Fruit fly (Drosophila melanogaster) whole organism, embryonic: ENCODE results near the gene pkaap.

Source experiments
- Antp ChIP-seq: fragments of 200-800 bp; sonication (Bioruptor generic); optimal IDR thresholded peaks from 3 replicates; lab custom pipeline; 2016; ENCODE audit warnings: missing biosample characterization, missing genetic modification characterization
- Bgb ChIP-seq: fragments of 200-800 bp; sonication (Bioruptor generic); IDR thresholded peaks from 2 replicates; pipeline ENCODE4 v1.3.6; 2022; ENCODE audit warnings: missing biosample characterization, missing genetic modification characterization; ENCODE audit not compliant: partially characterized antibody
- BtbVII ChIP-seq: fragments of 200-800 bp; sonication (Bioruptor generic); optimal IDR thresholded peaks from 3 replicates; lab custom pipeline; 2017; ENCODE audit warnings: missing biosample characterization, mild to moderate bottlenecking, missing genetic modification characterization
- CG1024 ChIP-seq: fragments of 200-800 bp; sonication (Bioruptor generic); IDR thresholded peaks from 2 replicates; pipeline ENCODE4 v1.3.6; 2022; ENCODE audit warnings: missing biosample characterization, missing genetic modification characterization
- CG10543 ChIP-seq: fragments of 200-800 bp; sonication (Bioruptor generic); optimal IDR thresholded peaks from 3 replicates; lab custom pipeline; 2017; ENCODE audit warnings: missing biosample characterization, mild to moderate bottlenecking, missing genetic modification characterization, moderate library complexity
- CG12391 ChIP-seq: fragments of 200-800 bp; sonication (Bioruptor generic); optimal IDR thresholded peaks from 3 replicates; lab custom pipeline; 2018; ENCODE audit warnings: missing biosample characterization, mild to moderate bottlenecking, missing genetic modification characterization, moderate library complexity
- CG13775 ChIP-seq: fragments of 200-800 bp; sonication (Bioruptor generic); optimal IDR thresholded peaks from 3 replicates; lab custom pipeline; 2017; ENCODE audit warnings: missing biosample characterization, mild to moderate bottlenecking, missing genetic modification characterization
- CG17328 ChIP-seq: fragments of 200-800 bp; sonication (Bioruptor generic); IDR thresholded peaks from 2 replicates; pipeline ENCODE4 v1.3.6; 2022; ENCODE audit warnings: missing biosample characterization, missing genetic modification characterization
- CG18619 ChIP-seq: fragments of 200-800 bp; sonication (Bioruptor generic); optimal IDR thresholded peaks from 3 replicates; lab custom pipeline; 2017; ENCODE audit warnings: missing biosample characterization, mild to moderate bottlenecking, missing genetic modification characterization
- CG2199 ChIP-seq: fragments of 200-800 bp; sonication (Bioruptor generic); IDR thresholded peaks from 3 replicates; pipeline ENCODE4 v1.3.6; 2022; ENCODE audit warnings: missing biosample characterization, missing genetic modification characterization
- CG31388 ChIP-seq: fragments of 200-800 bp; sonication (Bioruptor generic); optimal IDR thresholded peaks from 2 replicates; lab custom pipeline; 2016; ENCODE audit warnings: missing biosample characterization, missing genetic modification characterization
- CG33557 ChIP-seq: fragments of 200-800 bp; sonication (Bioruptor generic); optimal IDR thresholded peaks from 2 replicates; lab custom pipeline; 2019; ENCODE audit warnings: missing biosample characterization, mild to moderate bottlenecking, missing genetic modification characterization, moderate library complexity
- CG4617 ChIP-seq: fragments of 200-800 bp; sonication (Bioruptor generic); optimal IDR thresholded peaks from 3 replicates; lab custom pipeline; 2016; ENCODE audit warnings: missing biosample characterization, missing genetic modification characterization, borderline replicate concordance
- CG6272 ChIP-seq: fragments of 200-800 bp; sonication (Bioruptor generic); IDR thresholded peaks from 2 replicates; pipeline ENCODE4 v1.3.6; 2022; ENCODE audit warnings: missing biosample characterization, missing genetic modification characterization
- CG7556 ChIP-seq: fragments of 200-800 bp; sonication (Bioruptor generic); optimal IDR thresholded peaks from 2 replicates; lab custom pipeline; 2017; ENCODE audit warnings: missing biosample characterization, mild to moderate bottlenecking, missing genetic modification characterization
- CG8359 ChIP-seq: fragments of 200-800 bp; sonication (Bioruptor generic); optimal IDR thresholded peaks from 2 replicates; lab custom pipeline; 2017; ENCODE audit warnings: missing biosample characterization, mild to moderate bottlenecking, missing genetic modification characterization, borderline replicate concordance
- CrebB ChIP-seq: fragments of 200-800 bp; sonication (Bioruptor generic); optimal IDR thresholded peaks from 3 replicates; lab custom pipeline; 2018; ENCODE audit warnings: missing biosample characterization, mild to moderate bottlenecking, missing genetic modification characterization
- Dbx ChIP-seq: fragments of 200-800 bp; sonication (Bioruptor generic); IDR thresholded peaks from 3 replicates; pipeline ENCODE4 v1.3.6; 2022; ENCODE audit warnings: missing biosample characterization, missing genetic modification characterization
- Dek ChIP-seq: fragments of 200-800 bp; sonication (Bioruptor generic); optimal IDR thresholded peaks from 3 replicates; lab custom pipeline; 2019; ENCODE audit warnings: missing biosample characterization, mild to moderate bottlenecking, missing genetic modification characterization, moderate library complexity
- Doc2 ChIP-seq: fragments of 200-800 bp; sonication (Bioruptor generic); IDR thresholded peaks from 2 replicates; pipeline ENCODE4 v1.3.6; 2022; ENCODE audit warnings: missing biosample characterization, missing genetic modification characterization
- Elba2 ChIP-seq: fragments of 200-800 bp; sonication (Bioruptor generic); optimal IDR thresholded peaks from 3 replicates; lab custom pipeline; 2016; ENCODE audit warnings: missing biosample characterization, missing genetic modification characterization
- Ets97D ChIP-seq: fragments of 200-800 bp; sonication (Bioruptor generic); optimal IDR thresholded peaks from 3 replicates; lab custom pipeline; 2016; ENCODE audit warnings: missing biosample characterization, missing genetic modification characterization
- Fer1 ChIP-seq: fragments of 200-800 bp; sonication (Bioruptor generic); optimal IDR thresholded peaks from 2 replicates; lab custom pipeline; 2017; ENCODE audit warnings: missing biosample characterization, mild to moderate bottlenecking, missing genetic modification characterization
- H2.0 ChIP-seq: fragments of 200-800 bp; sonication (Bioruptor generic); IDR thresholded peaks from 2 replicates; pipeline ENCODE4 v1.3.6; 2022; ENCODE audit warnings: missing biosample characterization, missing genetic modification characterization
- HLH4C ChIP-seq: fragments of 200-800 bp; sonication (Bioruptor generic); IDR thresholded peaks from 3 replicates; pipeline ENCODE4 v1.3.6; 2022; ENCODE audit warnings: missing biosample characterization, missing genetic modification characterization; ENCODE audit not compliant: partially characterized antibody
- Hmx ChIP-seq: fragments of 200-800 bp; sonication (Bioruptor generic); optimal IDR thresholded peaks from 2 replicates; lab custom pipeline; 2016; ENCODE audit warnings: missing biosample characterization, missing genetic modification characterization
- Hr3 ChIP-seq: fragments of 200-800 bp; sonication (Bioruptor generic); optimal IDR thresholded peaks from 3 replicates; lab custom pipeline; 2016; ENCODE audit warnings: missing biosample characterization, missing genetic modification characterization
- Lim3 ChIP-seq: fragments of 200-800 bp; sonication (Bioruptor generic); IDR thresholded peaks from 2 replicates; pipeline ENCODE4 v1.3.6; 2022; ENCODE audit warnings: missing biosample characterization, missing genetic modification characterization
- MTF-1 ChIP-seq: fragments of 200-800 bp; sonication (Bioruptor generic); optimal IDR thresholded peaks from 2 replicates; lab custom pipeline; 2018; ENCODE audit warnings: missing biosample characterization, mild to moderate bottlenecking, missing genetic modification characterization, borderline replicate concordance
- Myb ChIP-seq: fragments of 200-800 bp; sonication (Bioruptor generic); optimal IDR thresholded peaks from 2 replicates; lab custom pipeline; 2016; ENCODE audit warnings: missing biosample characterization, missing genetic modification characterization
- NK7.1 ChIP-seq: fragments of 200-800 bp; sonication (Bioruptor generic); optimal IDR thresholded peaks from 3 replicates; lab custom pipeline; 2016; ENCODE audit warnings: missing biosample characterization, missing genetic modification characterization
- NfI ChIP-seq: fragments of 200-800 bp; sonication (Bioruptor generic); optimal IDR thresholded peaks from 3 replicates; lab custom pipeline; 2018; ENCODE audit warnings: missing biosample characterization, mild to moderate bottlenecking, missing genetic modification characterization, moderate library complexity
- Side ChIP-seq: fragments of 200-800 bp; sonication (Bioruptor generic); optimal IDR thresholded peaks from 2 replicates; lab custom pipeline; 2016; ENCODE audit warnings: missing biosample characterization, missing genetic modification characterization
- Tbp ChIP-seq: fragments of >200 bp; optimal IDR thresholded peaks from 2 replicates; lab custom pipeline; 2018; ENCODE audit warnings: missing biosample characterization, missing genetic modification characterization
- amos ChIP-seq: fragments of 200-800 bp; sonication (Bioruptor generic); IDR thresholded peaks from 2 replicates; pipeline ENCODE4 v1.3.6; 2022; ENCODE audit warnings: missing biosample characterization, missing genetic modification characterization; ENCODE audit not compliant: partially characterized antibody
- br ChIP-seq: fragments of >200 bp; optimal IDR thresholded peaks from 2 replicates; lab custom pipeline; 2017
- chn ChIP-seq: fragments of 200-800 bp; sonication (Bioruptor generic); optimal IDR thresholded peaks from 2 replicates; lab custom pipeline; 2016; ENCODE audit warnings: missing biosample characterization, missing genetic modification characterization
- en ChIP-seq: fragments of 200-800 bp; sonication (Bioruptor generic); optimal IDR thresholded peaks from 2 replicates; lab custom pipeline; 2016; ENCODE audit warnings: missing biosample characterization, missing genetic modification characterization
- eve ChIP-seq, 2 experiments: fragments of >200 bp; optimal IDR thresholded peaks; 2 replicates each; lab custom pipeline; 2017; ENCODE audit warnings: missing biosample characterization in 2 of 2, missing genetic modification characterization in 2 of 2
- gcm2 ChIP-seq: fragments of 200-800 bp; sonication (Bioruptor generic); optimal IDR thresholded peaks from 2 replicates; lab custom pipeline; 2016; ENCODE audit warnings: missing biosample characterization, missing genetic modification characterization
- gro ChIP-seq: fragments of 200-800 bp; sonication (Bioruptor generic); optimal IDR thresholded peaks from 2 replicates; lab custom pipeline; 2016; ENCODE audit warnings: missing biosample characterization, missing genetic modification characterization
- h ChIP-seq: fragments of >200 bp; optimal IDR thresholded peaks from 2 replicates; lab custom pipeline; 2017
- inv ChIP-seq: fragments of 200-800 bp; sonication (Bioruptor generic); IDR thresholded peaks from 2 replicates; pipeline ENCODE4 v1.3.6; 2022; ENCODE audit warnings: missing biosample characterization, missing genetic modification characterization; ENCODE audit not compliant: partially characterized antibody
- kah ChIP-seq: fragments of 200-800 bp; sonication (Bioruptor generic); optimal IDR thresholded peaks from 2 replicates; lab custom pipeline; 2018; ENCODE audit warnings: missing biosample characterization, mild to moderate bottlenecking, missing genetic modification characterization
- lilli ChIP-seq: fragments of 200-800 bp; sonication (Bioruptor generic); optimal IDR thresholded peaks from 3 replicates; lab custom pipeline; 2016; ENCODE audit warnings: missing biosample characterization, missing genetic modification characterization
- mld ChIP-seq: fragments of 200-800 bp; sonication (Bioruptor generic); IDR thresholded peaks from 3 replicates; pipeline ENCODE4 v1.3.6; 2022; ENCODE audit warnings: missing biosample characterization, missing genetic modification characterization; ENCODE audit not compliant: partially characterized antibody
- nom ChIP-seq: fragments of 200-800 bp; sonication (Bioruptor generic); optimal IDR thresholded peaks from 2 replicates; lab custom pipeline; 2017; ENCODE audit warnings: missing biosample characterization, missing genetic modification characterization, mild to moderate bottlenecking, moderate library complexity, missing genetic modification reagents
- scrt ChIP-seq: fragments of 200-800 bp; sonication (Bioruptor generic); optimal IDR thresholded peaks from 2 replicates; lab custom pipeline; 2018; ENCODE audit warnings: missing biosample characterization, mild to moderate bottlenecking, missing genetic modification characterization, moderate library complexity
- seq ChIP-seq: fragments of 200-800 bp; sonication (Bioruptor generic); IDR thresholded peaks from 2 replicates; pipeline ENCODE4 v1.3.6; 2022; ENCODE audit warnings: missing biosample characterization, missing genetic modification characterization
- stwl ChIP-seq: fragments of 200-800 bp; sonication (Bioruptor generic); optimal IDR thresholded peaks from 3 replicates; lab custom pipeline; 2018; ENCODE audit warnings: missing biosample characterization, mild to moderate bottlenecking, missing genetic modification characterization, moderate library complexity
- tgo ChIP-seq: fragments of 200-800 bp; sonication (Bioruptor generic); IDR thresholded peaks from 3 replicates; pipeline ENCODE4 v1.3.6; 2022; ENCODE audit warnings: missing biosample characterization, missing genetic modification characterization
- ttk ChIP-seq: fragments of 200-800 bp; sonication (Bioruptor generic); IDR thresholded peaks from 2 replicates; pipeline ENCODE4 v2.1.2; 2022; ENCODE audit warnings: missing biosample characterization, missing genetic modification characterization

The pkaap gene

DNA sequence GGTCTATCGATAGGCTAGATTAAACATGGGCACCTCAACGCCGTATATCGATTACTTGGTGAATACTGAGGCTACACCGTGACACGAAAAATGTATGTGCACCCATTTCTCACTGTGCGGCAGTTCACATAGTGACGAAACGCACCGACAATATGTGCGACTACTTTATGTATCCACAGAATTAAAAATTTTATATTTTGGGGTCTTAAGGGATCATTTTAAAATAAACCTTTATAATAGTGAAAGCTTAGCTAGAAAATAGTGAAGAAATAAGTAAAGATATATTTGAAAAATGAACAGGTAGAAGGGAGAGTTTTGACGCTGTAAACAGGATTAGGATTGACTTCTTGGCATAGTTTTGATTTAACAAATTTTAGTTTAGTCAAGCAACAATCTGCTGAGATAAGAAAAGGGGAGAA is 41.0 kb downstream of the pkaap start, which contains the start of gene mRpL4 (continued):
- TF ChIP-seq CG12391 (tag; lab: Kevin White, UChicago) = peak; percentile 72
- TF ChIP-seq kah (GFP tag; lab: Kevin White, UChicago) = no peak
- TF ChIP-seq CG8359 (GFP tag; lab: Kevin White, UChicago) = no peak
- TF ChIP-seq CG31388 (GFP tag; lab: Kevin White, UChicago) = no peak
- TF ChIP-seq mld = peak; percentile 98
- peak; percentile 87 for TF ChIP-seq CG2199 (GFP tag; lab: Robert Waterston, UW)
- TF ChIP-seq chn (GFP tag; lab: Kevin White, UChicago) = peak; percentile 80
- TF ChIP-seq lilli (GFP tag; lab: Kevin White, UChicago) = peak; percentile 87
- TF ChIP-seq Elba2 (GFP tag; lab: Kevin White, UChicago) = peak; percentile 32
- TF ChIP-seq Side = peak; percentile 61
- peak; percentile 50; the same call in 1 of the 2 replicates for TF ChIP-seq CG17328 (GFP tag; lab: Robert Waterston, UW)
- no peak for TF ChIP-seq CG1024 (GFP tag; lab: Robert Waterston, UW)
- TF ChIP-seq Bgb = peak; percentile 99
- no peak for TF ChIP-seq NK7.1 (GFP tag; lab: Kevin White, UChicago)
- peak; percentile 15 for TF ChIP-seq en (GFP tag; lab: Kevin White, UChicago)
- TF ChIP-seq stwl = peak; percentile 82
- TF ChIP-seq amos (GFP tag; lab: Robert Waterston, UW) = peak; percentile 99
- TF ChIP-seq seq (GFP tag; lab: Robert Waterston, UW) = no peak
- TF ChIP-seq Hmx = no peak
- TF ChIP-seq scrt (GFP tag; lab: Kevin White, UChicago) = no peak
- TF ChIP-seq CrebB (tag; lab: Kevin White, UChicago) = no peak
- peak; percentile 89 for TF ChIP-seq CG4617 (GFP tag; lab: Kevin White, UChicago)
- TF ChIP-seq CG6272 (GFP tag; lab: Robert Waterston, UW) = peak; percentile 74
- TF ChIP-seq Myb (GFP tag; lab: Kevin White, UChicago) = peak; percentile 55
- TF ChIP-seq Dek (tag; lab: Kevin White, UChicago) = peak; percentile 62
- peak; percentile 70 for TF ChIP-seq Ets97D (GFP tag; lab: Kevin White, UChicago)
- TF ChIP-seq br (lab: Kevin White, UChicago) = no peak
- peak; percentile 66; the same call in 1 of the 3 replicates for TF ChIP-seq Dbx (GFP tag; lab: Robert Waterston, UW)
- peak; percentile 65; the same call in 1 of the 2 replicates for TF ChIP-seq ttk
- no peak for TF ChIP-seq nom (GFP tag; lab: Kevin White, UChicago)
- peak in 1 of 2 experiments; percentile 61 for TF ChIP-seq eve (GFP tag; optimal IDR thresholded peaks at IDR 0.05; lab: Kevin White, UChicago)
- TF ChIP-seq Antp (GFP tag; lab: Kevin White, UChicago) = peak; percentile 88
- TF ChIP-seq Hr3 = peak; percentile 79
- no peak for TF ChIP-seq MTF-1 (GFP tag; lab: Kevin White, UChicago)
- no peak for TF ChIP-seq CG7556 (GFP tag; lab: Kevin White, UChicago)
- no peak for TF ChIP-seq CG18619 (GFP tag; lab: Kevin White, UChicago)
- TF ChIP-seq BtbVII (GFP tag; lab: Kevin White, UChicago) = no peak
- TF ChIP-seq tgo (GFP tag; lab: Robert Waterston, UW) = peak; percentile 27; the same call in 1 of the 3 replicates
- peak; percentile 69 for TF ChIP-seq NfI
- peak; percentile 98 for TF ChIP-seq inv
- no peak for TF ChIP-seq Lim3 (GFP tag; lab: Robert Waterston, UW)
- TF ChIP-seq Doc2 = no peak
- TF ChIP-seq Tbp (GFP tag; lab: Kevin White, UChicago) = no peak
- TF ChIP-seq HLH4C (GFP tag; lab: Robert Waterston, UW) = peak; percentile 97
- no peak for TF ChIP-seq h (lab: Kevin White, UChicago)
- peak; percentile 4 for TF ChIP-seq CG33557 (GFP tag; lab: Kevin White, UChicago)
- no peak for TF ChIP-seq Fer1 (GFP tag; lab: Kevin White, UChicago)
- peak; percentile 45 for TF ChIP-seq H2.0 (GFP tag; lab: Robert Waterston, UW)
- peak; percentile 68 for TF ChIP-seq gro (GFP tag; lab: Kevin White, UChicago)
- TF ChIP-seq gcm2 = peak; percentile 58
- TF ChIP-seq CG13775 (GFP tag; lab: Kevin White, UChicago) = peak; percentile 56
- TF ChIP-seq CG10543 (GFP tag; lab: Kevin White, UChicago) = peak; percentile 25
